Worm (Caenorhabditis elegans) whole organism, young adult: ENCODE data around the gene gid-7.

Source experiments
- fkh-3 ChIP-seq: sonication (generic microtip); optimal IDR thresholded peaks from 2 replicates; lab custom pipeline; 2016; ENCODE audit warnings: mild to moderate bottlenecking, missing genetic modification characterization, missing compliant biosample characterization
- gei-17 ChIP-seq: fragments of 200-800 bp; sonication (Bioruptor generic); optimal IDR thresholded peaks from 2 replicates; lab custom pipeline; 2018; ENCODE audit warnings: mild to moderate bottlenecking, missing genetic modification characterization, missing compliant biosample characterization
- lin-35 ChIP-seq, 3 experiments: fragments of 150-350 bp in 2 of 3; sonication (generic microtip) in 1 of 3; optimal IDR thresholded peaks; 2 replicates each; lab custom pipeline; 2014 to 2018; ENCODE audit warnings: missing biosample characterization in 3 of 3, missing genetic modification characterization in 3 of 3, missing genetic modification reagents in 3 of 3
- unc-130 ChIP-seq: sonication (generic microtip); optimal IDR thresholded peaks from 2 replicates; lab custom pipeline; 2016; ENCODE audit warnings: missing genetic modification reagents, missing genetic modification characterization, missing compliant biosample characterization

DNA sequence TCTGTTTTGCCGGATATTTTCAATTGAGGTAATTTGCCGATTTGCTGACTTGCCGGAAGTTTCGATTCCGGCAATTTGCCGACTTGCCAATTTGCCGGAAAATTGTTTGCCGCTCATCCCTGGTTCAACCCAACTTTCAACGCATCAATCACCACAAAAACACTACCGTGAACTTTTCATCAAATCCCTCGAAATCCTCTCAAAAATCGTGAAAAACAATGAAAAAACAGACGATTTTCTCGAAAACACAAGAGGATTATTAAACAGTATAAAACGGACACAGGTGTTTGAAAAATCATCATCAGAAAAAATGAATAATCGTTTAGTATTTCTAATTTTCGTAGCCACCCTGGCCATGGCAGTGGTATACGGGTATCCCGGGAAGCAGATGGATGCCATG, 10.0 kb upstream of the gid-7 start, which contains the start of gene Y39H10A.1:
- no peak for TF ChIP-seq unc-130 (GFP tag; lab: Kevin White, UChicago)
- TF ChIP-seq fkh-3 (tag; lab: Kevin White, UChicago) = no peak
- no peak for TF ChIP-seq gei-17 (GFP tag; lab: Kevin White, UChicago)
- TF ChIP-seq lin-35 (GFP tag; optimal IDR thresholded peaks at IDR 0.05; lab: Kevin White, UChicago) = no peak
